Worm (Caenorhabditis elegans) whole organism, L4 larva: ENCODE data around the gene srd-2.

Experiments
- D1046.2 ChIP-seq: fragments of 200-800 bp; sonication (Bioruptor generic); IDR thresholded peaks from 2 replicates; pipeline ENCODE4 v1.3.6; 2022; ENCODE audit warnings: missing genetic modification characterization, missing compliant biosample characterization
- F10B5.3 ChIP-seq: sonication (generic microtip); optimal IDR thresholded peaks from 2 replicates; lab custom pipeline; 2016; ENCODE audit warnings: mild to moderate bottlenecking, missing genetic modification characterization, missing compliant biosample characterization
- F49E8.2 ChIP-seq: sonication (generic microtip); optimal IDR thresholded peaks from 2 replicates; lab custom pipeline; 2016; ENCODE audit warnings: missing compliant biosample characterization, mild to moderate bottlenecking, missing genetic modification characterization, borderline replicate concordance
- T20F7.1 ChIP-seq: fragments of 200-800 bp; sonication (Bioruptor generic); optimal IDR thresholded peaks from 2 replicates; lab custom pipeline; 2018; ENCODE audit warnings: mild to moderate bottlenecking, missing genetic modification characterization, missing compliant biosample characterization
- T26A8.4 ChIP-seq: fragments of 200-800 bp; sonication (Bioruptor generic); IDR thresholded peaks from 2 replicates; pipeline ENCODE4 v1.3.6; 2022; ENCODE audit warnings: missing genetic modification characterization, missing compliant biosample characterization
- Y48G9A.11 ChIP-seq: fragments of 200-800 bp; sonication (Bioruptor generic); IDR thresholded peaks from 2 replicates; pipeline ENCODE4 v1.3.6; 2022; ENCODE audit warnings: missing genetic modification reagents, missing genetic modification characterization, missing compliant biosample characterization
- Y5F2A.4 ChIP-seq: fragments of 200-800 bp; sonication (Bioruptor generic); optimal IDR thresholded peaks from 2 replicates; lab custom pipeline; 2018; ENCODE audit warnings: mild to moderate bottlenecking, missing genetic modification characterization, missing compliant biosample characterization
- ZK337.2 ChIP-seq: fragments of 200-800 bp; sonication (Bioruptor generic); IDR thresholded peaks from 2 replicates; pipeline ENCODE4 v1.3.6; 2022; ENCODE audit warnings: missing genetic modification reagents, missing genetic modification characterization, missing compliant biosample characterization
- aha-1 ChIP-seq: fragments of 150-350 bp; peaks from one replicate; lab custom pipeline; 2014; ENCODE audit warnings: missing biosample characterization, missing genetic modification characterization
- ama-1 ChIP-seq: fragments of 150-350 bp; optimal IDR thresholded peaks from 2 replicates; lab custom pipeline; 2014; ENCODE audit warnings: inconsistent platforms, mixed read lengths
- attf-4 ChIP-seq: sonication (generic microtip); optimal IDR thresholded peaks from 3 replicates; lab custom pipeline; 2017; ENCODE audit warnings: missing biosample characterization, missing genetic modification characterization
- ceh-20 ChIP-seq: fragments of 200-800 bp; sonication (Bioruptor generic); IDR thresholded peaks from 2 replicates; pipeline ENCODE4 v1.3.6; 2022; ENCODE audit warnings: missing genetic modification reagents, missing genetic modification characterization, missing compliant biosample characterization
- ces-1 ChIP-seq: fragments of 150-350 bp; sonication (generic microtip); optimal IDR thresholded peaks from 4 replicates; lab custom pipeline; 2014; ENCODE audit warnings: missing biosample characterization, missing genetic modification reagents, missing genetic modification characterization
- cey-2 ChIP-seq: sonication (generic microtip); optimal IDR thresholded peaks from 3 replicates; lab custom pipeline; 2017; ENCODE audit warnings: missing genetic modification characterization, mild to moderate bottlenecking, missing compliant biosample characterization, antibody characterized with exemption, borderline replicate concordance; ENCODE audit not compliant: insufficient read depth
- ctbp-1 ChIP-seq: fragments of 200-800 bp; sonication (Bioruptor generic); IDR thresholded peaks from 2 replicates; pipeline ENCODE4 v1.3.6; 2022; ENCODE audit warnings: missing genetic modification reagents, missing genetic modification characterization, missing compliant biosample characterization
- daf-12 ChIP-seq: fragments of 150-350 bp; optimal IDR thresholded peaks from 2 replicates; lab custom pipeline; 2014; ENCODE audit warnings: missing biosample characterization, missing genetic modification reagents, missing genetic modification characterization
- dmd-6 ChIP-seq: fragments of 200-800 bp; sonication (Bioruptor generic); IDR thresholded peaks from 2 replicates; pipeline ENCODE4 v1.3.6; 2022; ENCODE audit warnings: missing genetic modification reagents, missing genetic modification characterization, missing compliant biosample characterization
- dmd-8 ChIP-seq: fragments of 200-800 bp; sonication (Bioruptor generic); IDR thresholded peaks from 2 replicates; pipeline ENCODE4 v1.3.6; 2022; ENCODE audit warnings: missing genetic modification characterization, missing compliant biosample characterization
- dpl-1 ChIP-seq: fragments of 150-350 bp; optimal IDR thresholded peaks from 2 replicates; lab custom pipeline; 2014; ENCODE audit warnings: missing biosample characterization, missing genetic modification reagents, missing genetic modification characterization
- dve-1 ChIP-seq: sonication (generic microtip); optimal IDR thresholded peaks from 2 replicates; lab custom pipeline; 2017; ENCODE audit warnings: antibody characterized with exemption, mild to moderate bottlenecking, missing genetic modification characterization, missing compliant biosample characterization; ENCODE audit not compliant: insufficient read depth
- egl-43 ChIP-seq: fragments of 200-800 bp; sonication (Bioruptor generic); IDR thresholded peaks from 2 replicates; pipeline ENCODE4 v1.3.6; 2022; ENCODE audit warnings: missing genetic modification reagents, missing genetic modification characterization, missing compliant biosample characterization
- fkh-10 ChIP-seq: fragments of 150-350 bp; optimal IDR thresholded peaks from 2 replicates; lab custom pipeline; 2014; ENCODE audit warnings: missing biosample characterization, missing genetic modification reagents, missing genetic modification characterization
- fos-1 ChIP-seq: fragments of 150-350 bp; optimal IDR thresholded peaks from 2 replicates; lab custom pipeline; 2014; ENCODE audit warnings: missing biosample characterization, missing genetic modification characterization
- hlh-11 ChIP-seq: fragments of 200-800 bp; sonication (Bioruptor generic); optimal IDR thresholded peaks from 2 replicates; lab custom pipeline; 2018; ENCODE audit warnings: mild to moderate bottlenecking, missing genetic modification characterization, missing compliant biosample characterization
- hlh-30 ChIP-seq: sonication (generic microtip); optimal IDR thresholded peaks from 2 replicates; lab custom pipeline; 2017; ENCODE audit warnings: antibody characterized with exemption, mild to moderate bottlenecking, missing genetic modification characterization, missing compliant biosample characterization; ENCODE audit not compliant: insufficient read depth
- hmg-1.1 ChIP-seq: fragments of 200-800 bp; sonication (Bioruptor generic); IDR thresholded peaks from 2 replicates; pipeline ENCODE4 v1.3.6; 2022; ENCODE audit warnings: missing genetic modification reagents, missing genetic modification characterization, missing compliant biosample characterization
- jun-1 ChIP-seq: fragments of 150-350 bp; optimal IDR thresholded peaks from 2 replicates; lab custom pipeline; 2014; ENCODE audit warnings: missing biosample characterization, missing genetic modification reagents, missing genetic modification characterization
- lim-7 ChIP-seq: fragments of 200-800 bp; sonication (Bioruptor generic); IDR thresholded peaks from 2 replicates; pipeline ENCODE4 v1.3.6; 2022; ENCODE audit warnings: missing genetic modification characterization, missing compliant biosample characterization
- lin-1 ChIP-seq: fragments of 200-800 bp; sonication (Bioruptor generic); IDR thresholded peaks from 2 replicates; pipeline ENCODE4 v1.3.6; 2022; ENCODE audit warnings: missing genetic modification reagents, missing genetic modification characterization, missing compliant biosample characterization
- lin-13 ChIP-seq: fragments of 150-350 bp; optimal IDR thresholded peaks from 2 replicates; lab custom pipeline; 2014; ENCODE audit warnings: missing biosample characterization, missing genetic modification reagents, missing genetic modification characterization
- lin-38 ChIP-seq: fragments of 200-800 bp; sonication (Bioruptor generic); IDR thresholded peaks from 2 replicates; pipeline ENCODE4 v1.3.6; 2022; ENCODE audit warnings: missing genetic modification reagents, missing genetic modification characterization, missing compliant biosample characterization
- lin-39 ChIP-seq: fragments of 150-350 bp; optimal IDR thresholded peaks from 2 replicates; lab custom pipeline; 2014; ENCODE audit warnings: missing biosample characterization, missing genetic modification reagents, missing genetic modification characterization
- lir-3 ChIP-seq: sonication (generic microtip); optimal IDR thresholded peaks from 2 replicates; lab custom pipeline; 2016; ENCODE audit warnings: mild to moderate bottlenecking, missing genetic modification characterization, missing compliant biosample characterization
- mdt-29 ChIP-seq: fragments of 200-800 bp; sonication (Bioruptor generic); IDR thresholded peaks from 2 replicates; pipeline ENCODE4 v1.3.6; 2022; ENCODE audit warnings: missing genetic modification reagents, missing genetic modification characterization, missing compliant biosample characterization
- nhr-10 ChIP-seq: fragments of 150-350 bp; optimal IDR thresholded peaks from 2 replicates; lab custom pipeline; 2014; ENCODE audit warnings: missing biosample characterization, missing genetic modification characterization
- nhr-102 ChIP-seq: sonication (generic microtip); optimal IDR thresholded peaks from 2 replicates; lab custom pipeline; 2016; ENCODE audit warnings: mild to moderate bottlenecking, missing genetic modification characterization, moderate library complexity, missing compliant biosample characterization
- nhr-11 ChIP-seq: fragments of 150-350 bp; optimal IDR thresholded peaks from 2 replicates; lab custom pipeline; 2014; ENCODE audit warnings: missing biosample characterization, missing genetic modification characterization
- nhr-111 ChIP-seq: fragments of 200-800 bp; sonication (Bioruptor generic); optimal IDR thresholded peaks from 2 replicates; lab custom pipeline; 2018; ENCODE audit warnings: mild to moderate bottlenecking, missing genetic modification characterization, missing compliant biosample characterization
- nhr-48 ChIP-seq: sonication (generic microtip); optimal IDR thresholded peaks from 2 replicates; lab custom pipeline; 2016; ENCODE audit warnings: mild to moderate bottlenecking, missing genetic modification characterization, missing compliant biosample characterization
- php-3 ChIP-seq: fragments of 200-800 bp; sonication (Bioruptor generic); IDR thresholded peaks from 2 replicates; pipeline ENCODE4 v1.3.6; 2022; ENCODE audit warnings: missing genetic modification reagents, missing genetic modification characterization, missing compliant biosample characterization
- rbr-2 ChIP-seq: sonication (generic microtip); optimal IDR thresholded peaks from 2 replicates; lab custom pipeline; 2016; ENCODE audit warnings: missing genotype, missing genetic modification characterization, missing compliant biosample characterization
- saeg-2 ChIP-seq: fragments of 200-800 bp; sonication (Bioruptor generic); IDR thresholded peaks from 2 replicates; pipeline ENCODE4 v1.3.6; 2022; ENCODE audit warnings: missing genetic modification reagents, missing genetic modification characterization, missing compliant biosample characterization
- set-16 ChIP-seq: fragments of 200-800 bp; sonication (Bioruptor generic); IDR thresholded peaks from 2 replicates; pipeline ENCODE4 v1.3.6; 2022; ENCODE audit warnings: missing genetic modification reagents, missing genetic modification characterization, missing compliant biosample characterization
- snpc-4 ChIP-seq: fragments of 150-350 bp; optimal IDR thresholded peaks from 2 replicates; lab custom pipeline; 2014; ENCODE audit warnings: missing biosample characterization, missing genetic modification characterization
- tra-1 ChIP-seq: fragments of 200-800 bp; sonication (Bioruptor generic); IDR thresholded peaks from 2 replicates; pipeline ENCODE4 v1.3.6; 2022; ENCODE audit warnings: missing genetic modification reagents, missing genetic modification characterization, missing compliant biosample characterization
- unc-130 ChIP-seq: sonication (generic microtip); optimal IDR thresholded peaks from 2 replicates; lab custom pipeline; 2016; ENCODE audit warnings: missing genetic modification reagents, missing genetic modification characterization, missing compliant biosample characterization
- unc-39 ChIP-seq: sonication (generic microtip); optimal IDR thresholded peaks from 2 replicates; lab custom pipeline; 2017; ENCODE audit warnings: missing biosample characterization, missing genetic modification characterization
- zip-2 ChIP-seq: fragments of 150-350 bp; optimal IDR thresholded peaks from 2 replicates; lab custom pipeline; 2014; ENCODE audit warnings: missing biosample characterization, missing genetic modification characterization
- ztf-7 ChIP-seq: fragments of 150-350 bp; optimal IDR thresholded peaks from 2 replicates; lab custom pipeline; 2014; ENCODE audit warnings: missing biosample characterization, missing genetic modification characterization

Gene srd-2

DNA sequence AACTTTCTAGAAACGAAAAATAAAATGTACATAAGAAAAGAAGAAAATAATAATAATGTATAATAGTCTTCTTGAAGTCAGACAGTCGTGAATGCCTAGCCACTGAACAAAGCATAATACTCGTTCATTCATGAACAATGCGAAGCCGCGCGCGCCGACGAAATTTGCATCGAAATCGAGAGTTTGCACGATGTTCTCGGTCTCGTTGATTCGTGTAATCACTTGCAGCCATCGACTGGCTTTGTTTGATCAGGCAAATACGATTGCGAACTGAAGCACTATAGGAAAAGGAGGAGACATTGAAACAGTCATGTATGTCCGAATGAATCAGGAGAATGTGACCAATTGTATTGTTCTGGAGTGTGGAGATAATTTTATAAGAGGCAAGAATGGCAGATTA is 16.1 kb upstream of the srd-2 start:
- no peak for TF ChIP-seq Y48G9A.11 (GFP tag; lab: Robert Waterston, UW)
- no peak for TF ChIP-seq hlh-30
- TF ChIP-seq T26A8.4 (GFP tag; lab: Robert Waterston, UW) = no peak
- TF ChIP-seq ctbp-1 (GFP tag; lab: Robert Waterston, UW) = no peak
- TF ChIP-seq lin-1 = no peak
- no peak for TF ChIP-seq T20F7.1
- TF ChIP-seq fkh-10 (GFP tag; lab: Kevin White, UChicago) = no peak
- no peak for TF ChIP-seq D1046.2 (GFP tag; lab: Robert Waterston, UW)
- TF ChIP-seq mdt-29 (GFP tag; lab: Robert Waterston, UW) = no peak
- no peak for TF ChIP-seq unc-39 (tag; lab: Kevin White, UChicago)
- no peak for TF ChIP-seq set-16 (GFP tag; lab: Robert Waterston, UW)
- TF ChIP-seq egl-43 (GFP tag; lab: Robert Waterston, UW) = no peak
- no peak for TF ChIP-seq cey-2 (tag; lab: Kevin White, UChicago)
- TF ChIP-seq ZK337.2 (GFP tag; lab: Robert Waterston, UW) = no peak

DNA sequence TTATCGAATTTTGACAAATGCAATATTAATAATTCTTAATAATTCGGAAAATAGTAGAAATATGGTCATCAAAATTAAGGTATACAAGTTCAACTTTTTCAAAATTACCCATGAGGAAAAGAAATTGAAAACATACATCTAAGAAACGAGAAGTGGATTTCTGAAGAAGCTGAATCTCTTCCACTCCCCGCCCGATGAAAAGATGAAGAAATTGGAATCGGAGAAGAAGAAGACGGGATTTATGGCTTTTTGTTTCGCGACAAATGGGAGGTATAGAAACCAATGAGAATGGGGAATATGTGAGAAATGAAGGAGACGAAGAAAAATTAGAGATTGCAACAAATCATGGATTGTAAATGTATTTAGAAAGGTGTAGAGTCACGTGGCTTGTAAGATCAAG is 15.4 kb upstream of the srd-2 start:
- TF ChIP-seq nhr-11 (tag; lab: Kevin White, UChicago) (peak; percentile 32), Y5F2A.4 (GFP tag; lab: Kevin White, UChicago) (no peak)

DNA sequence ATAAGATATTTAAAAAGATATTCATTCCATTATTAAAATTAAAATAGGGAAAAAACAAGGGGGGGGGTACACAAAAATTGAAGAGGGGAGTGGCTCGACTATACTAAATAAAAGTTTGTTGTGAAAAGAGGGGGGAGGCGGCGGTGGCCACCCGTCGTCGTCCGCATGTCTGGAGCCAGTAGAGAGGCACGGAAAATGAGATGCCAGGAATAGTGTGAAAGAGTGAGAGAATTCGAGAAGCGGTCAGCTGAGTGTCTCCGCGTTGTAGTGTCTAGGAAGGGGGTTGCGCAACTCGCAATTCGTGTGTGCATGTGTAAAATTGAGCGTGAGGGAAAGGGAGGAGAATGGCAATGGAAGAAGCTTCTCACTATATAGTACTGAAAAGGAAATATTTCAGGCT is 14.6 kb upstream of the srd-2 start:
- TF ChIP-seq dve-1 (tag; lab: Kevin White, UChicago) (no peak), attf-4 (tag; lab: Kevin White, UChicago) (no peak), lir-3 (tag; lab: Kevin White, UChicago) (no peak), cey-2 (tag; lab: Kevin White, UChicago) (no peak), dpl-1 (GFP tag; lab: Kevin White, UChicago) (no peak), rbr-2 (peak; percentile 22), zip-2 (no peak), unc-130 (GFP tag; lab: Kevin White, UChicago) (no peak), daf-12 (no peak), php-3 (no peak), nhr-111 (GFP tag; lab: Kevin White, UChicago) (no peak), lin-38 (GFP tag; lab: Robert Waterston, UW) (no peak), fos-1 (tag; lab: Kevin White, UChicago) (no peak), lim-7 (GFP tag; lab: Robert Waterston, UW) (no peak), nhr-48 (no peak), hmg-1.1 (peak; percentile 71), F49E8.2 (tag; lab: Kevin White, UChicago) (no peak), ceh-20 (GFP tag; lab: Robert Waterston, UW) (no peak), mdt-29 (GFP tag; lab: Robert Waterston, UW) (no peak), fkh-10 (GFP tag; lab: Kevin White, UChicago) (no peak), lin-13 (GFP tag; lab: Kevin White, UChicago) (no peak), nhr-11 (tag; lab: Kevin White, UChicago) (peak; percentile 61), ctbp-1 (GFP tag; lab: Robert Waterston, UW) (no peak), snpc-4 (no peak), nhr-10 (no peak), ama-1 (lab: Kevin White, UChicago) (no peak), lin-39 (no peak), ces-1 (GFP tag; lab: Kevin White, UChicago) (no peak), hlh-11 (peak; percentile 59), nhr-102 (tag; lab: Kevin White, UChicago) (no peak), aha-1 (tag; lab: Kevin White, UChicago) (peak; percentile 38), jun-1 (tag; lab: Kevin White, UChicago) (no peak), tra-1 (no peak), saeg-2 (GFP tag; lab: Robert Waterston, UW) (no peak), dmd-6 (GFP tag; lab: Robert Waterston, UW) (no peak), ztf-7 (no peak), F10B5.3 (no peak), dmd-8 (no peak)
